Fruit fly (Drosophila melanogaster): ENCODE results near the gene CG7058.

CG7058 gene

dm6 chrX:18774818-18775343, 31.6 kb upstream of the CG7058 start, which contains the start of gene CG6891 (continued):
- TF ChIP-seq Ets96B (tag; optimal IDR thresholded peaks at IDR 0.05) (peak; percentile 19), OdsH (GFP tag; optimal IDR thresholded peaks at IDR 0.05) (peak; percentile 40), spab (GFP tag; optimal IDR thresholded peaks at IDR 0.05) (peak; percentile 6), CG6808 (GFP tag; optimal IDR thresholded peaks at IDR 0.05) (peak; percentile 46), Blimp-1 (GFP tag; optimal IDR thresholded peaks at IDR 0.05) (peak; percentile 100), CG11294 (GFP tag; IDR thresholded peaks at IDR 0.05) (no peak), CG16779 (tag; optimal IDR thresholded peaks at IDR 0.05) (peak; percentile 36), Eip78C (GFP tag) (peak; percentile 46)

DNA sequence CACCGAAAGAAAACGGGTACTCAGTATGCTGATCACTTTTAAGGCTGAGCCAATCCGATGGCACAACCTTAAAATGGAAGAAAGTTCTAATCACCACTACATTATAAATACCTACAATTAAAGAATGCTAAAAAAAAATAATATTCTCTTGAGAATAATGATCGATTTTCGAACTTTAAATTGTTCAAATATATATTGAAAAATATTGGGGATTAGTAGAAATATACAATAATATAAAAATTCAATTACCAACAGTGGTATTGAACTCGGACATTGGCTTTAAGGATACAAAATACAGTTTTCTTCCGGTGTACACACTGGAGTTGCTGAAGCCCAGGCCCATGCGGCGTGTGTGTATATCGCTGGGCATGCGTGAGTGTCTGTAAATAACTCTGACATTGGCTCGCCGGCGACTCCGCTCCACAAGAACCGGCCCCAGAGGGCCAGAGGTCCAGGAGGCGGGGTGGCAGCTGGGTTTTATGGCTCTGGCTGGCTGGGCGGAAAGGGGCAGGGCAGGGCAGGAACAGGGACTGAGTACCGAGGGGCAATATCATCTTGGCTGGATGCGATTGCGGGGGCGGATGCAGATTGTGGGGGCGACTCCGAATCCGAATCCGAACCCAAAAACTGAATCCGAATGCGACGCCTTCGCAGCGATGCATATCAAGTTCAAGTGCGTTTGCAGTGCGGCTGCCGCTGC, 30.5 kb upstream of the CG7058 start:
- TF ChIP-seq Lpt (GFP tag; optimal IDR thresholded peaks at IDR 0.05), result peak; percentile 71
- peak; percentile 62 for TF ChIP-seq Gug (GFP tag; IDR thresholded peaks at IDR 0.05)
- peak; percentile 88 for TF ChIP-seq CG8632 (GFP tag; optimal IDR thresholded peaks at IDR 0.05)
- TF ChIP-seq CG31627 (GFP tag; optimal IDR thresholded peaks at IDR 0.05), result peak; percentile 68
- peak; percentile 82 for TF ChIP-seq Sox102F (GFP tag; optimal IDR thresholded peaks at IDR 0.05)
- peak; percentile 92 for TF ChIP-seq ss (GFP tag; optimal IDR thresholded peaks at IDR 0.05)
- peak; percentile 74 for TF ChIP-seq CG6163 (GFP tag; IDR thresholded peaks at IDR 0.05)
- peak; percentile 83 for TF ChIP-seq CG11762 (GFP tag; optimal IDR thresholded peaks at IDR 0.05; ENCODE audit: insufficient read depth)
- peak; percentile 72 for TF ChIP-seq CG15336 (GFP tag; IDR thresholded peaks at IDR 0.05)
- TF ChIP-seq CG10669 (GFP tag; optimal IDR thresholded peaks at IDR 0.05), result peak; percentile 85
- peak; percentile 70 for TF ChIP-seq CG8319 (GFP tag; optimal IDR thresholded peaks at IDR 0.05)
- TF ChIP-seq OdsH (GFP tag; optimal IDR thresholded peaks at IDR 0.05), result peak; percentile 89
- TF ChIP-seq CG6792 (GFP tag; optimal IDR thresholded peaks at IDR 0.05), result peak; percentile 87
- TF ChIP-seq CG6808 (GFP tag; optimal IDR thresholded peaks at IDR 0.05), result peak; percentile 93
- TF ChIP-seq CG3032 (tag; optimal IDR thresholded peaks at IDR 0.05), result peak; percentile 91
- TF ChIP-seq CG9139 (GFP tag; optimal IDR thresholded peaks at IDR 0.05), result peak; percentile 84
- peak; percentile 88 for TF ChIP-seq spab (GFP tag; optimal IDR thresholded peaks at IDR 0.05)
- peak; percentile 78 for TF ChIP-seq CG7368 (GFP tag; optimal IDR thresholded peaks at IDR 0.05)
- TF ChIP-seq Hr38 (GFP tag; optimal IDR thresholded peaks at IDR 0.05), result no peak
- peak; percentile 90 for TF ChIP-seq CG32006 (GFP tag; optimal IDR thresholded peaks at IDR 0.05)
- peak; percentile 97 for TF ChIP-seq Eip78C (GFP tag)
- TF ChIP-seq Met (GFP tag; optimal IDR thresholded peaks at IDR 0.05), result peak; percentile 89
- peak; percentile 51 to 90 for TF ChIP-seq salr (GFP tag; optimal IDR thresholded peaks at IDR 0.05)
- TF ChIP-seq Sox14 (GFP tag; optimal IDR thresholded peaks at IDR 0.05), result peak; percentile 73
- peak; percentile 69 for TF ChIP-seq Hr39 (GFP tag; optimal IDR thresholded peaks at IDR 0.05)
- TF ChIP-seq Ets21C (GFP tag; optimal IDR thresholded peaks at IDR 0.05), result peak; percentile 59
- peak; percentile 90 for TF ChIP-seq fd59A (GFP tag; optimal IDR thresholded peaks at IDR 0.05)
- TF ChIP-seq CG6276 (GFP tag; optimal IDR thresholded peaks at IDR 0.05), result peak; percentile 75
- peak; percentile 79 for TF ChIP-seq CG16779 (tag; optimal IDR thresholded peaks at IDR 0.05)
- TF ChIP-seq CG4318 (GFP tag; optimal IDR thresholded peaks at IDR 0.05), result peak; percentile 79
- peak; percentile 74 for TF ChIP-seq cyc (GFP tag; optimal IDR thresholded peaks at IDR 0.05)
- TF ChIP-seq eg (GFP tag; IDR thresholded peaks at IDR 0.05), result 0 out of 3 replicates have a peak, but pooled peaks have one; percentile 49
- TF ChIP-seq topi (GFP tag; optimal IDR thresholded peaks at IDR 0.05), result peak; percentile 87
- TF ChIP-seq CG11902 (GFP tag; optimal IDR thresholded peaks at IDR 0.05), result peak; percentile 67
- peak; percentile 73 for TF ChIP-seq Hr4 (GFP tag; optimal IDR thresholded peaks at IDR 0.05)
- TF ChIP-seq Eip75B (GFP tag; optimal IDR thresholded peaks at IDR 0.05), result peak; percentile 82
- peak; percentile 87 for TF ChIP-seq CG34406 (GFP tag; optimal IDR thresholded peaks at IDR 0.05)
- TF ChIP-seq Eip93F (GFP tag; optimal IDR thresholded peaks at IDR 0.05), result peak; percentile 87
- peak; percentile 88 for TF ChIP-seq svp (GFP tag)
- peak; percentile 87 for TF ChIP-seq esn (GFP tag; optimal IDR thresholded peaks at IDR 0.05)
- TF ChIP-seq fkh (GFP tag; optimal IDR thresholded peaks at IDR 0.05), result no peak
- TF ChIP-seq CG3919 (GFP tag; optimal IDR thresholded peaks at IDR 0.05), result peak; percentile 84
- peak; percentile 87 for TF ChIP-seq CG8119 (GFP tag; IDR thresholded peaks at IDR 0.05)
- TF ChIP-seq pdm3 (GFP tag; optimal IDR thresholded peaks at IDR 0.05), result peak; percentile 85
- TF ChIP-seq Ets96B (tag; optimal IDR thresholded peaks at IDR 0.05), result peak; percentile 90
